Fruit fly (Drosophila melanogaster) whole organism, prepupa: ENCODE results near the gene CG3402.

Experiments used
- CG16779 ChIP-seq: fragments of 200-800 bp; sonication (Bioruptor generic); optimal IDR thresholded peaks from 3 replicates; lab custom pipeline; 2017; ENCODE audit warnings: missing biosample characterization, mild to moderate bottlenecking, missing genetic modification characterization
- CG3032 ChIP-seq: fragments of 200-800 bp; optimal IDR thresholded peaks from 2 replicates; lab custom pipeline; 2019; ENCODE audit warnings: missing biosample characterization, mild to moderate bottlenecking, missing genetic modification characterization, moderate library complexity
- CG34406 ChIP-seq: fragments of 200-800 bp; sonication (Bioruptor generic); optimal IDR thresholded peaks from 3 replicates; lab custom pipeline; 2016; ENCODE audit warnings: missing biosample characterization, missing genetic modification characterization
- CG6276 ChIP-seq: fragments of 200-800 bp; sonication (Bioruptor generic); optimal IDR thresholded peaks from 2 replicates; lab custom pipeline; 2017; ENCODE audit warnings: missing biosample characterization, mild to moderate bottlenecking, missing genetic modification characterization
- CG8632 ChIP-seq: fragments of 200-800 bp; sonication (Bioruptor generic); optimal IDR thresholded peaks from 3 replicates; lab custom pipeline; 2016; ENCODE audit warnings: missing biosample characterization, missing genetic modification characterization
- Eip75B ChIP-seq: fragments of 200-800 bp; sonication (Bioruptor generic); optimal IDR thresholded peaks from 3 replicates; lab custom pipeline; 2016; ENCODE audit warnings: missing biosample characterization, missing genetic modification characterization
- Eip93F ChIP-seq: fragments of 200-800 bp; sonication (Bioruptor generic); optimal IDR thresholded peaks from 2 replicates; lab custom pipeline; 2016; ENCODE audit warnings: missing biosample characterization, mild to moderate bottlenecking, missing genetic modification characterization
- Ets21C ChIP-seq: fragments of 200-800 bp; sonication (Bioruptor generic); optimal IDR thresholded peaks from 3 replicates; lab custom pipeline; 2016; ENCODE audit warnings: missing biosample characterization, missing genetic modification characterization
- Met ChIP-seq: fragments of 200-800 bp; sonication (Bioruptor generic); optimal IDR thresholded peaks from 3 replicates; lab custom pipeline; 2016; ENCODE audit warnings: missing biosample characterization, missing genetic modification characterization
- OdsH ChIP-seq: fragments of 200-800 bp; sonication (Bioruptor generic); optimal IDR thresholded peaks from 3 replicates; lab custom pipeline; 2016; ENCODE audit warnings: missing biosample characterization, missing genetic modification characterization
- Sox15 ChIP-seq: fragments of 200-800 bp; sonication (Bioruptor generic); optimal IDR thresholded peaks from 3 replicates; lab custom pipeline; 2016; ENCODE audit warnings: missing biosample characterization, missing genetic modification characterization
- achi ChIP-seq: fragments of 200-800 bp; sonication (Bioruptor generic); optimal IDR thresholded peaks from 3 replicates; lab custom pipeline; 2016; ENCODE audit warnings: missing biosample characterization, missing genetic modification characterization
- cyc ChIP-seq: fragments of 200-800 bp; sonication (Bioruptor generic); optimal IDR thresholded peaks from 3 replicates; lab custom pipeline; 2016; ENCODE audit warnings: missing biosample characterization, missing genetic modification characterization
- dac ChIP-seq: fragments of 200-800 bp; sonication (Bioruptor generic); optimal IDR thresholded peaks from 2 replicates; lab custom pipeline; 2017; ENCODE audit warnings: missing biosample characterization, mild to moderate bottlenecking, missing genetic modification characterization
- esn ChIP-seq: fragments of 200-800 bp; sonication (Bioruptor generic); optimal IDR thresholded peaks from 2 replicates; lab custom pipeline; 2016; ENCODE audit warnings: missing biosample characterization, mild to moderate bottlenecking, missing genetic modification characterization, moderate library complexity
- pdm3 ChIP-seq: fragments of 200-800 bp; sonication (Bioruptor generic); optimal IDR thresholded peaks from 3 replicates; lab custom pipeline; 2016; ENCODE audit warnings: missing biosample characterization, missing genetic modification characterization
- topi ChIP-seq: fragments of 200-800 bp; sonication (Bioruptor generic); optimal IDR thresholded peaks from 3 replicates; lab custom pipeline; 2016; ENCODE audit warnings: missing biosample characterization, missing genetic modification characterization

Gene CG3402

dm6 chr3L:601559-602136, 51.0 kb downstream of the CG3402 start:
- TF ChIP-seq dac (no peak), CG34406 (no peak), Sox15 (no peak), cyc (no peak), achi (GFP tag; lab: Kevin White, UChicago) (no peak), Eip75B (GFP tag; lab: Kevin White, UChicago) (no peak), Met (GFP tag; lab: Kevin White, UChicago) (no peak), CG16779 (tag; lab: Kevin White, UChicago) (no peak), Eip93F (GFP tag; lab: Kevin White, UChicago) (no peak), Ets21C (GFP tag; lab: Kevin White, UChicago) (no peak), OdsH (GFP tag; lab: Kevin White, UChicago) (no peak), topi (GFP tag; lab: Kevin White, UChicago) (no peak), CG8632 (no peak), pdm3 (GFP tag; lab: Kevin White, UChicago) (no peak), esn (no peak), CG6276 (GFP tag; lab: Kevin White, UChicago) (no peak), CG3032 (tag; lab: Kevin White, UChicago) (no peak)
